Fruit fly (Drosophila melanogaster) whole organism, embryonic: ENCODE measurements around the gene nan.

Experiments
- CG10565 ChIP-seq: fragments of 200-800 bp; sonication (Bioruptor generic); optimal IDR thresholded peaks from 3 replicates; lab custom pipeline; 2016; ENCODE audit warnings: missing biosample characterization, mild to moderate bottlenecking, missing genetic modification characterization
- CG11093 ChIP-seq: fragments of 200-800 bp; sonication (Bioruptor generic); IDR thresholded peaks from 3 replicates; pipeline ENCODE4 v1.3.6; 2022; ENCODE audit warnings: missing biosample characterization, missing genetic modification characterization
- CG11398 ChIP-seq: fragments of 200-800 bp; sonication (Bioruptor generic); optimal IDR thresholded peaks from 2 replicates; lab custom pipeline; 2016; ENCODE audit warnings: missing biosample characterization, missing genetic modification characterization
- CG13287 ChIP-seq: fragments of 200-800 bp; sonication (Bioruptor generic); IDR thresholded peaks from 2 replicates; pipeline ENCODE4 v1.3.6; 2022; ENCODE audit warnings: missing biosample characterization, missing genetic modification characterization; ENCODE audit not compliant: partially characterized antibody
- CG14710 ChIP-seq: fragments of 200-800 bp; sonication (Bioruptor generic); optimal IDR thresholded peaks from 3 replicates; lab custom pipeline; 2019; ENCODE audit warnings: missing biosample characterization, mild to moderate bottlenecking, missing genetic modification characterization, moderate library complexity
- CG15011 ChIP-seq: fragments of 200-800 bp; sonication (Bioruptor generic); optimal IDR thresholded peaks from 3 replicates; lab custom pipeline; 2018; ENCODE audit warnings: missing biosample characterization, mild to moderate bottlenecking, missing genetic modification characterization
- CG17328 ChIP-seq: fragments of 200-800 bp; sonication (Bioruptor generic); IDR thresholded peaks from 2 replicates; pipeline ENCODE4 v1.3.6; 2022; ENCODE audit warnings: missing biosample characterization, missing genetic modification characterization
- CG17361 ChIP-seq: fragments of 200-800 bp; sonication (Bioruptor generic); IDR thresholded peaks from 3 replicates; pipeline ENCODE4 v1.3.6; 2022; ENCODE audit warnings: missing biosample characterization, missing genetic modification characterization
- CG17385 ChIP-seq: fragments of 200-800 bp; sonication (Bioruptor generic); optimal IDR thresholded peaks from 3 replicates; lab custom pipeline; 2018; ENCODE audit warnings: missing biosample characterization, mild to moderate bottlenecking, missing genetic modification characterization
- CG18599 ChIP-seq: fragments of 200-800 bp; sonication (Bioruptor generic); optimal IDR thresholded peaks from 3 replicates; lab custom pipeline; 2017; ENCODE audit warnings: missing biosample characterization, missing genetic modification characterization, mild to moderate bottlenecking, moderate library complexity, missing genetic modification reagents
- CG2202 ChIP-seq: fragments of 200-800 bp; sonication (Bioruptor generic); optimal IDR thresholded peaks from 2 replicates; lab custom pipeline; 2018; ENCODE audit warnings: missing biosample characterization, mild to moderate bottlenecking, missing genetic modification characterization
- CG30020 ChIP-seq: fragments of 200-800 bp; optimal IDR thresholded peaks from 2 replicates; lab custom pipeline; 2019; ENCODE audit warnings: missing biosample characterization, mild to moderate bottlenecking, missing genetic modification characterization, moderate library complexity
- CG3281 ChIP-seq: fragments of 200-800 bp; sonication (Bioruptor generic); optimal IDR thresholded peaks from 3 replicates; lab custom pipeline; 2017; ENCODE audit warnings: missing biosample characterization, mild to moderate bottlenecking, missing genetic modification characterization
- CG34422 ChIP-seq: fragments of 200-800 bp; sonication (Bioruptor generic); IDR thresholded peaks from 3 replicates; pipeline ENCODE4 v1.3.6; 2022; ENCODE audit warnings: missing biosample characterization, missing genetic modification characterization
- CG6791 ChIP-seq: fragments of 200-800 bp; sonication (Bioruptor generic); IDR thresholded peaks from 3 replicates; pipeline ENCODE4 v1.3.6; 2022; ENCODE audit warnings: missing biosample characterization, missing genetic modification characterization; ENCODE audit not compliant: partially characterized antibody
- CG8924 ChIP-seq: fragments of 200-800 bp; optimal IDR thresholded peaks from 3 replicates; lab custom pipeline; 2019; ENCODE audit warnings: missing biosample characterization, mild to moderate bottlenecking, missing genetic modification characterization, moderate library complexity
- Dad ChIP-seq: fragments of 200-800 bp; sonication (Bioruptor generic); optimal IDR thresholded peaks from 3 replicates; lab custom pipeline; 2016; ENCODE audit warnings: missing biosample characterization, missing genetic modification characterization
- Doc3 ChIP-seq: fragments of 200-800 bp; sonication (Bioruptor generic); IDR thresholded peaks from 3 replicates; pipeline ENCODE4 v1.3.6; 2022; ENCODE audit warnings: missing biosample characterization, missing genetic modification characterization; ENCODE audit not compliant: partially characterized antibody
- Dp ChIP-seq: fragments of 200-800 bp; sonication (Bioruptor generic); optimal IDR thresholded peaks from 2 replicates; lab custom pipeline; 2018; ENCODE audit warnings: missing biosample characterization, mild to moderate bottlenecking, missing genetic modification characterization, moderate library complexity
- E2f2 ChIP-seq: fragments of 200-800 bp; sonication (Bioruptor generic); IDR thresholded peaks from 2 replicates; pipeline ENCODE4 v1.3.6; 2022; ENCODE audit warnings: missing biosample characterization, missing genetic modification characterization
- Fer1 ChIP-seq: fragments of 200-800 bp; sonication (Bioruptor generic); optimal IDR thresholded peaks from 2 replicates; lab custom pipeline; 2017; ENCODE audit warnings: missing biosample characterization, mild to moderate bottlenecking, missing genetic modification characterization
- Hmr ChIP-seq: fragments of 200-800 bp; sonication (Bioruptor generic); optimal IDR thresholded peaks from 3 replicates; lab custom pipeline; 2017; ENCODE audit warnings: mild to moderate bottlenecking, missing biosample characterization, missing genetic modification reagents, missing genetic modification characterization
- Lim3 ChIP-seq: fragments of 200-800 bp; sonication (Bioruptor generic); IDR thresholded peaks from 2 replicates; pipeline ENCODE4 v1.3.6; 2022; ENCODE audit warnings: missing biosample characterization, missing genetic modification characterization
- MESR4 ChIP-seq: fragments of 200-800 bp; sonication (Bioruptor generic); optimal IDR thresholded peaks from 2 replicates; lab custom pipeline; 2018; ENCODE audit warnings: missing biosample characterization, mild to moderate bottlenecking, missing genetic modification characterization, moderate library complexity
- NC2α ChIP-seq: fragments of 200-800 bp; sonication (Bioruptor generic); optimal IDR thresholded peaks from 2 replicates; lab custom pipeline; 2016; ENCODE audit warnings: missing biosample characterization, missing genetic modification characterization
- Sry-β ChIP-seq: fragments of 200-800 bp; sonication (Bioruptor generic); optimal IDR thresholded peaks from 2 replicates; lab custom pipeline; 2018; ENCODE audit warnings: missing biosample characterization, mild to moderate bottlenecking, missing genetic modification characterization, moderate library complexity
- TFAM ChIP-seq: fragments of 200-800 bp; sonication (Bioruptor generic); optimal IDR thresholded peaks from 2 replicates; lab custom pipeline; 2017; ENCODE audit warnings: missing biosample characterization, missing genetic modification characterization, inconsistent platforms
- ab ChIP-seq: fragments of 200-800 bp; sonication (Bioruptor generic); optimal IDR thresholded peaks from 2 replicates; lab custom pipeline; 2016; ENCODE audit warnings: missing biosample characterization, missing genetic modification characterization
- bbx ChIP-seq: fragments of 200-800 bp; sonication (Bioruptor generic); IDR thresholded peaks from 2 replicates; pipeline ENCODE4 v1.3.6; 2022; ENCODE audit warnings: missing biosample characterization, missing genetic modification characterization; ENCODE audit not compliant: partially characterized antibody
- bsh ChIP-seq, 2 experiments: fragments of 200-800 bp; sonication (Bioruptor generic); optimal IDR thresholded peaks; 2 replicates each; lab custom pipeline; 2017 to 2018; ENCODE audit warnings: mild to moderate bottlenecking in 2 of 2, missing biosample characterization in 2 of 2, missing genetic modification characterization in 2 of 2, moderate library complexity in 1 of 2
- chm ChIP-seq: fragments of 200-800 bp; sonication (Bioruptor generic); IDR thresholded peaks from 2 replicates; pipeline ENCODE4 v1.3.6; 2022; ENCODE audit warnings: missing biosample characterization, missing genetic modification characterization
- crol ChIP-seq: fragments of 200-800 bp; sonication (Bioruptor generic); IDR thresholded peaks from 2 replicates; pipeline ENCODE4 v1.3.6; 2022; ENCODE audit warnings: missing biosample characterization, missing genetic modification characterization
- dan ChIP-seq: fragments of 200-800 bp; sonication (Bioruptor generic); IDR thresholded peaks from 2 replicates; pipeline ENCODE4 v1.3.6; 2022; ENCODE audit warnings: missing biosample characterization, missing genetic modification characterization
- dpn ChIP-seq, 2 experiments: fragments of 200-800 bp; sonication (Bioruptor generic); optimal IDR thresholded peaks; 3 replicates each; lab custom pipeline; 2016; ENCODE audit warnings: missing biosample characterization in 2 of 2, missing genetic modification characterization in 2 of 2
- ems ChIP-seq: fragments of 200-800 bp; sonication (Bioruptor generic); optimal IDR thresholded peaks from 3 replicates; lab custom pipeline; 2016; ENCODE audit warnings: missing biosample characterization, missing genetic modification characterization
- grn ChIP-seq: fragments of 200-800 bp; sonication (Bioruptor generic); optimal IDR thresholded peaks from 3 replicates; lab custom pipeline; 2017; ENCODE audit warnings: missing biosample characterization, missing genetic modification characterization
- her ChIP-seq: fragments of 200-800 bp; sonication (Bioruptor generic); optimal IDR thresholded peaks from 2 replicates; lab custom pipeline; 2016; ENCODE audit warnings: missing biosample characterization, missing genetic modification characterization
- hkb ChIP-seq, 2 experiments: fragments of 200-800 bp in 1 of 2; fragments of >200 bp in 1 of 2; sonication (Bioruptor generic) in 1 of 2; IDR thresholded peaks in 1 of 2; optimal IDR thresholded peaks in 1 of 2; 2 replicates each; pipeline versions ENCODE4 v1.3.6 to Lab custom; 2017 to 2022; ENCODE audit warnings: missing biosample characterization in 1 of 2, missing genetic modification characterization in 1 of 2
- ind ChIP-seq: fragments of 200-800 bp; sonication (Bioruptor generic); optimal IDR thresholded peaks from 3 replicates; lab custom pipeline; 2016; ENCODE audit warnings: missing biosample characterization, missing genetic modification characterization
- lilli ChIP-seq: fragments of 200-800 bp; sonication (Bioruptor generic); optimal IDR thresholded peaks from 3 replicates; lab custom pipeline; 2016; ENCODE audit warnings: missing biosample characterization, missing genetic modification characterization
- lola ChIP-seq, 3 experiments: fragments of >200 bp in 2 of 3; fragments of 200-800 bp in 1 of 3; sonication (Bioruptor generic) in 1 of 3; optimal IDR thresholded peaks; 2 replicates each; lab custom pipeline; 2017 to 2019; ENCODE audit warnings: missing biosample characterization in 3 of 3, missing genetic modification characterization in 3 of 3, mild to moderate bottlenecking in 1 of 3, moderate library complexity in 1 of 3
- nau ChIP-seq: fragments of 200-800 bp; sonication (Bioruptor generic); optimal IDR thresholded peaks from 3 replicates; lab custom pipeline; 2017; ENCODE audit warnings: missing biosample characterization, mild to moderate bottlenecking, missing genetic modification characterization, missing genetic modification reagents
- odd ChIP-seq: fragments of 200-800 bp; sonication (Bioruptor generic); optimal IDR thresholded peaks from 2 replicates; lab custom pipeline; 2017; ENCODE audit warnings: missing biosample characterization, mild to moderate bottlenecking, missing genetic modification characterization
- onecut ChIP-seq: fragments of 200-800 bp; sonication (Bioruptor generic); IDR thresholded peaks from 2 replicates; pipeline ENCODE4 v1.3.6; 2022; ENCODE audit warnings: missing biosample characterization, missing genetic modification characterization
- pan ChIP-seq, 4 experiments: fragments of >200 bp in 3 of 4; fragments of 200-800 bp in 1 of 4; sonication (Bioruptor generic) in 1 of 4; optimal IDR thresholded peaks in 3 of 4; IDR thresholded peaks in 1 of 4; 2 replicates each; pipeline versions ENCODE4 v1.3.6 to Lab custom; 2017 to 2022; ENCODE audit warnings: missing biosample characterization in 2 of 4, missing genetic modification characterization in 2 of 4, mixed read lengths in 1 of 4
- tna ChIP-seq: fragments of 200-800 bp; sonication (Bioruptor generic); IDR thresholded peaks from 2 replicates; pipeline ENCODE4 v1.3.6; 2022; ENCODE audit warnings: missing biosample characterization, missing genetic modification characterization; ENCODE audit not compliant: partially characterized antibody
- trh ChIP-seq: fragments of 200-800 bp; sonication (Bioruptor generic); optimal IDR thresholded peaks from 2 replicates; lab custom pipeline; 2016; ENCODE audit warnings: missing biosample characterization, missing genetic modification characterization
- vnd ChIP-seq: fragments of 200-800 bp; sonication (Bioruptor generic); IDR thresholded peaks from 3 replicates; pipeline ENCODE4 v1.3.6; 2022; ENCODE audit warnings: missing biosample characterization, missing genetic modification characterization; ENCODE audit not compliant: partially characterized antibody
- z ChIP-seq: fragments of 200-800 bp; sonication (Bioruptor generic); IDR thresholded peaks from 3 replicates; pipeline ENCODE4 v1.3.6; 2022; ENCODE audit warnings: missing biosample characterization, missing genetic modification characterization

The nan gene

dm6 chr3L:14217677-14218254 is 28.3 kb upstream of the nan start, which contains the start of gene CG7768 (continued):
- TF ChIP-seq tna (no peak), vnd (GFP tag; lab: Robert Waterston, UW) (no peak), dan (GFP tag; lab: Robert Waterston, UW) (no peak), Dad (no peak), CG3281 (peak; percentile 85), CG15011 (peak; percentile 75), bbx (no peak), CG11093 (GFP tag; lab: Robert Waterston, UW) (no peak), hkb (optimal IDR thresholded peaks at IDR 0.05; lab: Kevin White, UChicago) (no peak), hkb (GFP tag; IDR thresholded peaks at IDR 0.05; lab: Robert Waterston, UW) (peak; percentile 75), ind (no peak), CG6791 (GFP tag; lab: Robert Waterston, UW) (no peak), CG10565 (GFP tag; lab: Kevin White, UChicago) (no peak), CG8924 (peak; percentile 43), Fer1 (GFP tag; lab: Kevin White, UChicago) (peak; percentile 86), TFAM (GFP tag; lab: Kevin White, UChicago) (no peak), crol (GFP tag; lab: Robert Waterston, UW) (no peak), her (GFP tag; lab: Kevin White, UChicago) (peak; percentile 46), dpn (GFP tag; optimal IDR thresholded peaks at IDR 0.05; lab: Kevin White, UChicago) (peak; percentile 4 to 42), grn (GFP tag; lab: Kevin White, UChicago) (no peak), CG18599 (GFP tag; lab: Kevin White, UChicago) (peak; percentile 79), CG34422 (GFP tag; lab: Robert Waterston, UW) (no peak), CG17385 (GFP tag; lab: Kevin White, UChicago) (peak; percentile 47), z (no peak), Sry-β (GFP tag; lab: Kevin White, UChicago) (no peak), Lim3 (GFP tag; lab: Robert Waterston, UW) (no peak), onecut (GFP tag; lab: Robert Waterston, UW) (peak; percentile 37), lilli (GFP tag; lab: Kevin White, UChicago) (peak; percentile 4), CG17328 (no peak), pan (optimal IDR thresholded peaks at IDR 0.05; lab: Kevin White, UChicago) (no peak), pan (GFP tag; optimal IDR thresholded peaks at IDR 0.05 in 1 of 2, IDR thresholded peaks at IDR 0.05 in 1 of 2) (no peak), trh (no peak), bsh (GFP tag; optimal IDR thresholded peaks at IDR 0.05; lab: Kevin White, UChicago) (no peak), odd (GFP tag; lab: Kevin White, UChicago) (peak; percentile 69), CG30020 (no peak), Dp (GFP tag; lab: Kevin White, UChicago) (no peak), CG14710 (tag; lab: Kevin White, UChicago) (peak; percentile 17), nau (GFP tag; lab: Kevin White, UChicago) (peak; percentile 77), Doc3 (GFP tag; lab: Robert Waterston, UW) (no peak), ab (GFP tag; lab: Kevin White, UChicago) (no peak), Hmr (GFP tag; lab: Kevin White, UChicago) (peak; percentile 84), lola (GFP tag; optimal IDR thresholded peaks at IDR 0.05; lab: Kevin White, UChicago) (no peak), MESR4 (GFP tag; lab: Kevin White, UChicago) (no peak), CG2202 (tag; lab: Kevin White, UChicago) (no peak), CG11398 (GFP tag; lab: Kevin White, UChicago) (peak; percentile 47), CG13287 (GFP tag; lab: Robert Waterston, UW) (no peak), CG17361 (GFP tag; lab: Robert Waterston, UW) (no peak), chm (GFP tag; lab: Robert Waterston, UW) (no peak), ems (GFP tag; lab: Kevin White, UChicago) (peak; percentile 15), E2f2 (GFP tag; lab: Robert Waterston, UW) (peak; percentile 47; the same call in 1 of the 2 replicates), NC2α (GFP tag; lab: Kevin White, UChicago) (no peak)
